Worm (Caenorhabditis elegans) whole organism, L3 larva: ENCODE data around the gene Y39A1A.27.

ENCODE experiments used
- elt-2 ChIP-seq: sonication (generic microtip); optimal IDR thresholded peaks from 2 replicates; lab custom pipeline; 2016; ENCODE audit warnings: missing genetic modification reagents, mild to moderate bottlenecking, missing genetic modification characterization, missing compliant biosample characterization
- jun-1 ChIP-seq: fragments of 150-350 bp; optimal IDR thresholded peaks from 2 replicates; lab custom pipeline; 2014; ENCODE audit warnings: missing biosample characterization, missing genetic modification reagents, missing genetic modification characterization
- lin-15B ChIP-seq: fragments of 150-350 bp; optimal IDR thresholded peaks from 2 replicates; lab custom pipeline; 2014; ENCODE audit warnings: missing biosample characterization, missing genetic modification characterization
- mdl-1 ChIP-seq: fragments of 150-350 bp; optimal IDR thresholded peaks from 2 replicates; lab custom pipeline; 2014; ENCODE audit warnings: missing biosample characterization, missing genetic modification characterization
- nfya-1 ChIP-seq: sonication (generic microtip); optimal IDR thresholded peaks from 2 replicates; lab custom pipeline; 2017; ENCODE audit warnings: missing genetic modification characterization, mild to moderate bottlenecking, missing compliant biosample characterization, antibody characterized with exemption, moderate library complexity; ENCODE audit not compliant: insufficient read depth
- nhr-77 ChIP-seq: fragments of 150-350 bp; optimal IDR thresholded peaks from 2 replicates; lab custom pipeline; 2014; ENCODE audit warnings: missing biosample characterization, missing genetic modification characterization
- unc-62 ChIP-seq: fragments of 150-350 bp; sonication (generic microtip); optimal IDR thresholded peaks from 4 replicates; lab custom pipeline; 2014; ENCODE audit warnings: missing biosample characterization, missing genetic modification reagents, missing genetic modification characterization
- ztf-11 ChIP-seq: fragments of 150-350 bp; optimal IDR thresholded peaks from 2 replicates; lab custom pipeline; 2014; ENCODE audit warnings: missing biosample characterization, missing genetic modification characterization

- peak; percentile 52 for TF ChIP-seq elt-2 (tag; lab: Kevin White, UChicago)
- peak; percentile 30 for TF ChIP-seq mdl-1 (tag; lab: Kevin White, UChicago)
- no peak for TF ChIP-seq jun-1
- TF ChIP-seq nhr-77 (tag; lab: Kevin White, UChicago): no peak
- TF ChIP-seq nfya-1 (tag; lab: Kevin White, UChicago): peak; percentile 60
- TF ChIP-seq unc-62 (GFP tag; lab: Kevin White, UChicago): no peak
- TF ChIP-seq ztf-11: no peak
- TF ChIP-seq lin-15B (tag; lab: Kevin White, UChicago): no peak
Measured at ce11 chrIII:10628360-10628759, 10.4 kb upstream of the Y39A1A.27 start.
